Fruit fly (Drosophila melanogaster) whole organism, embryonic: ENCODE results near the gene Zip89B.
A peak's percentile ranks its signal among the peaks of the same experiment; 100 is the strongest.

ENCODE experiments used
- ATbp ChIP-seq: fragments of 200-800 bp; sonication (Bioruptor generic); optimal IDR thresholded peaks from 2 replicates; lab custom pipeline; 2017; ENCODE audit warnings: missing biosample characterization, mild to moderate bottlenecking, missing genetic modification characterization, missing genetic modification reagents
- Atf3 ChIP-seq: fragments of 200-800 bp; sonication (Bioruptor generic); optimal IDR thresholded peaks from 3 replicates; lab custom pipeline; 2016; ENCODE audit warnings: missing biosample characterization, missing genetic modification characterization
- B-H1 ChIP-seq: fragments of 200-800 bp; sonication (Bioruptor generic); IDR thresholded peaks from 3 replicates; pipeline ENCODE4 v1.3.6; 2022; ENCODE audit warnings: missing biosample characterization, missing genetic modification characterization
- Bteb2 ChIP-seq: fragments of 200-800 bp; sonication (Bioruptor generic); optimal IDR thresholded peaks from 2 replicates; lab custom pipeline; 2016; ENCODE audit warnings: missing biosample characterization, missing genetic modification characterization
- CG10321 ChIP-seq: fragments of 200-800 bp; sonication (Bioruptor generic); IDR thresholded peaks from 2 replicates; pipeline ENCODE4 v1.3.6; 2022; ENCODE audit warnings: missing biosample characterization, missing genetic modification characterization
- CG12391 ChIP-seq: fragments of 200-800 bp; sonication (Bioruptor generic); optimal IDR thresholded peaks from 3 replicates; lab custom pipeline; 2018; ENCODE audit warnings: missing biosample characterization, mild to moderate bottlenecking, missing genetic modification characterization, moderate library complexity
- CG15269 ChIP-seq: fragments of 200-800 bp; sonication (Bioruptor generic); optimal IDR thresholded peaks from 2 replicates; lab custom pipeline; 2018; ENCODE audit warnings: missing biosample characterization, mild to moderate bottlenecking, missing genetic modification characterization, moderate library complexity
- CG16863 ChIP-seq: fragments of 200-800 bp; sonication (Bioruptor generic); optimal IDR thresholded peaks from 3 replicates; lab custom pipeline; 2016; ENCODE audit warnings: missing biosample characterization, missing genetic modification characterization
- CG1832 ChIP-seq: fragments of 200-800 bp; sonication (Bioruptor generic); optimal IDR thresholded peaks from 2 replicates; lab custom pipeline; 2017; ENCODE audit warnings: missing biosample characterization, mild to moderate bottlenecking, missing genetic modification characterization, inconsistent platforms
- CG18476 ChIP-seq: fragments of 200-800 bp; sonication (Bioruptor generic); optimal IDR thresholded peaks from 2 replicates; lab custom pipeline; 2016; ENCODE audit warnings: missing biosample characterization, mild to moderate bottlenecking, missing genetic modification characterization
- CG2875 ChIP-seq: fragments of 200-800 bp; sonication (Bioruptor generic); optimal IDR thresholded peaks from 2 replicates; lab custom pipeline; 2017; ENCODE audit warnings: missing biosample characterization, mild to moderate bottlenecking, missing genetic modification characterization, missing genetic modification reagents
- CG30403 ChIP-seq: fragments of 200-800 bp; sonication (Bioruptor generic); optimal IDR thresholded peaks from 3 replicates; lab custom pipeline; 2016; ENCODE audit warnings: missing biosample characterization, missing genetic modification characterization
- CG3065 ChIP-seq: fragments of 200-800 bp; sonication (Bioruptor generic); optimal IDR thresholded peaks from 2 replicates; lab custom pipeline; 2016; ENCODE audit warnings: missing biosample characterization, missing genetic modification characterization
- CG5180 ChIP-seq: fragments of 200-800 bp; sonication (Bioruptor generic); optimal IDR thresholded peaks from 3 replicates; lab custom pipeline; 2017; ENCODE audit warnings: missing biosample characterization, missing genetic modification characterization, mild to moderate bottlenecking, moderate library complexity, missing genetic modification reagents
- CG6683 ChIP-seq: fragments of 200-800 bp; sonication (Bioruptor generic); optimal IDR thresholded peaks from 2 replicates; lab custom pipeline; 2017; ENCODE audit warnings: missing biosample characterization, mild to moderate bottlenecking, missing genetic modification characterization, missing genetic modification reagents
- CG6689 ChIP-seq: fragments of 200-800 bp; sonication (Bioruptor generic); IDR thresholded peaks from 2 replicates; pipeline ENCODE4 v1.3.6; 2022; ENCODE audit warnings: missing biosample characterization, missing genetic modification characterization
- CG6854 ChIP-seq: fragments of 200-800 bp; sonication (Bioruptor generic); optimal IDR thresholded peaks from 3 replicates; lab custom pipeline; 2017; ENCODE audit warnings: missing biosample characterization, mild to moderate bottlenecking, missing genetic modification characterization
- Dip2 ChIP-seq: fragments of 200-800 bp; sonication (Bioruptor generic); IDR thresholded peaks from 2 replicates; pipeline ENCODE4 v1.3.6; 2022; ENCODE audit warnings: missing biosample characterization, missing genetic modification characterization
- Drgx ChIP-seq: fragments of 200-800 bp; sonication (Bioruptor generic); IDR thresholded peaks from 2 replicates; pipeline ENCODE4 v1.3.6; 2022; ENCODE audit warnings: missing biosample characterization, missing genetic modification characterization
- HLH54F ChIP-seq: fragments of 200-800 bp; sonication (Bioruptor generic); optimal IDR thresholded peaks from 3 replicates; lab custom pipeline; 2016; ENCODE audit warnings: missing biosample characterization, missing genetic modification characterization
- Hey ChIP-seq: fragments of 200-800 bp; sonication (Bioruptor generic); optimal IDR thresholded peaks from 3 replicates; lab custom pipeline; 2018; ENCODE audit warnings: missing biosample characterization, mild to moderate bottlenecking, missing genetic modification characterization
- HmgZ ChIP-seq: fragments of 200-800 bp; sonication (Bioruptor generic); optimal IDR thresholded peaks from 2 replicates; lab custom pipeline; 2018; ENCODE audit warnings: missing biosample characterization, mild to moderate bottlenecking, missing genetic modification characterization
- Hr3 ChIP-seq: fragments of 200-800 bp; sonication (Bioruptor generic); optimal IDR thresholded peaks from 3 replicates; lab custom pipeline; 2016; ENCODE audit warnings: missing biosample characterization, missing genetic modification characterization
- MTF-1 ChIP-seq: fragments of 200-800 bp; sonication (Bioruptor generic); optimal IDR thresholded peaks from 2 replicates; lab custom pipeline; 2018; ENCODE audit warnings: missing biosample characterization, mild to moderate bottlenecking, missing genetic modification characterization, borderline replicate concordance
- Med ChIP-seq: fragments of 200-800 bp; sonication (Bioruptor generic); peaks from one replicate; lab custom pipeline; 2016; ENCODE audit warnings: missing biosample characterization, missing genetic modification characterization, mild to moderate bottlenecking, inconsistent platforms, moderate library complexity
- Neu2 ChIP-seq: fragments of 200-800 bp; sonication (Bioruptor generic); optimal IDR thresholded peaks from 3 replicates; lab custom pipeline; 2016; ENCODE audit warnings: missing biosample characterization, missing genetic modification characterization, borderline replicate concordance
- NfI ChIP-seq: fragments of 200-800 bp; sonication (Bioruptor generic); optimal IDR thresholded peaks from 3 replicates; lab custom pipeline; 2018; ENCODE audit warnings: missing biosample characterization, mild to moderate bottlenecking, missing genetic modification characterization, moderate library complexity
- Scr ChIP-seq: fragments of 200-800 bp; sonication (Bioruptor generic); IDR thresholded peaks from 2 replicates; pipeline ENCODE4 v1.3.6; 2022; ENCODE audit warnings: missing biosample characterization, missing genetic modification characterization; ENCODE audit not compliant: partially characterized antibody
- Spps ChIP-seq: fragments of 200-800 bp; sonication (Bioruptor generic); optimal IDR thresholded peaks from 2 replicates; lab custom pipeline; 2018; ENCODE audit warnings: missing biosample characterization, mild to moderate bottlenecking, missing genetic modification characterization
- ase ChIP-seq: fragments of 200-800 bp; sonication (Bioruptor generic); IDR thresholded peaks from 3 replicates; pipeline ENCODE4 v1.3.6; 2022; ENCODE audit warnings: missing biosample characterization, missing genetic modification characterization
- bbx ChIP-seq: fragments of 200-800 bp; sonication (Bioruptor generic); IDR thresholded peaks from 2 replicates; pipeline ENCODE4 v1.3.6; 2022; ENCODE audit warnings: missing biosample characterization, missing genetic modification characterization; ENCODE audit not compliant: partially characterized antibody
- bsh ChIP-seq, 2 experiments: fragments of 200-800 bp; sonication (Bioruptor generic); optimal IDR thresholded peaks; 2 replicates each; lab custom pipeline; 2017 to 2018; ENCODE audit warnings: mild to moderate bottlenecking in 2 of 2, missing biosample characterization in 2 of 2, missing genetic modification characterization in 2 of 2, moderate library complexity in 1 of 2
- cad ChIP-seq: fragments of >200 bp; optimal IDR thresholded peaks from 2 replicates; lab custom pipeline; 2017; ENCODE audit warnings: missing biosample characterization, missing genetic modification characterization
- cato ChIP-seq: fragments of 200-800 bp; sonication (Bioruptor generic); optimal IDR thresholded peaks from 2 replicates; lab custom pipeline; 2016; ENCODE audit warnings: missing biosample characterization, missing genetic modification characterization, borderline replicate concordance
- chm ChIP-seq: fragments of 200-800 bp; sonication (Bioruptor generic); IDR thresholded peaks from 2 replicates; pipeline ENCODE4 v1.3.6; 2022; ENCODE audit warnings: missing biosample characterization, missing genetic modification characterization
- croc ChIP-seq: fragments of 200-800 bp; sonication (Bioruptor generic); conservative IDR thresholded peaks from 3 replicates; pipeline ENCODE4 v1.3.6; 2022; ENCODE audit warnings: missing biosample characterization, missing genetic modification characterization
- ems ChIP-seq: fragments of 200-800 bp; sonication (Bioruptor generic); optimal IDR thresholded peaks from 3 replicates; lab custom pipeline; 2016; ENCODE audit warnings: missing biosample characterization, missing genetic modification characterization
- exex ChIP-seq: fragments of 200-800 bp; sonication (Bioruptor generic); optimal IDR thresholded peaks from 4 replicates; lab custom pipeline; 2018; ENCODE audit warnings: missing biosample characterization, mild to moderate bottlenecking, missing genetic modification characterization, moderate library complexity
- hth ChIP-seq: fragments of >200 bp; optimal IDR thresholded peaks from 2 replicates; lab custom pipeline; 2017; ENCODE audit warnings: inconsistent platforms
- jumu ChIP-seq: fragments of 200-800 bp; sonication (Bioruptor generic); optimal IDR thresholded peaks from 3 replicates; lab custom pipeline; 2016; ENCODE audit warnings: missing biosample characterization, missing genetic modification characterization
- lola ChIP-seq, 3 experiments: fragments of >200 bp in 2 of 3; fragments of 200-800 bp in 1 of 3; sonication (Bioruptor generic) in 1 of 3; optimal IDR thresholded peaks; 2 replicates each; lab custom pipeline; 2017 to 2019; ENCODE audit warnings: missing biosample characterization in 3 of 3, missing genetic modification characterization in 3 of 3, mild to moderate bottlenecking in 1 of 3, moderate library complexity in 1 of 3
- nau ChIP-seq: fragments of 200-800 bp; sonication (Bioruptor generic); optimal IDR thresholded peaks from 3 replicates; lab custom pipeline; 2017; ENCODE audit warnings: missing biosample characterization, mild to moderate bottlenecking, missing genetic modification characterization, missing genetic modification reagents
- oc ChIP-seq: fragments of 200-800 bp; sonication (Bioruptor generic); optimal IDR thresholded peaks from 2 replicates; lab custom pipeline; 2018; ENCODE audit warnings: missing biosample characterization, mild to moderate bottlenecking, missing genetic modification characterization, moderate library complexity
- odd ChIP-seq: fragments of 200-800 bp; sonication (Bioruptor generic); optimal IDR thresholded peaks from 2 replicates; lab custom pipeline; 2017; ENCODE audit warnings: missing biosample characterization, mild to moderate bottlenecking, missing genetic modification characterization
- stwl ChIP-seq: fragments of 200-800 bp; sonication (Bioruptor generic); optimal IDR thresholded peaks from 3 replicates; lab custom pipeline; 2018; ENCODE audit warnings: missing biosample characterization, mild to moderate bottlenecking, missing genetic modification characterization, moderate library complexity
- sug ChIP-seq: fragments of 200-800 bp; optimal IDR thresholded peaks from 2 replicates; lab custom pipeline; 2019; ENCODE audit warnings: missing biosample characterization, mild to moderate bottlenecking, missing genetic modification characterization, moderate library complexity
- ttk ChIP-seq: fragments of 200-800 bp; sonication (Bioruptor generic); IDR thresholded peaks from 2 replicates; pipeline ENCODE4 v2.1.2; 2022; ENCODE audit warnings: missing biosample characterization, missing genetic modification characterization
- tup ChIP-seq: fragments of 200-800 bp; sonication (Bioruptor generic); optimal IDR thresholded peaks from 2 replicates; lab custom pipeline; 2016; ENCODE audit warnings: missing biosample characterization, mild to moderate bottlenecking, missing genetic modification characterization, moderate library complexity
- zfh2 ChIP-seq: fragments of 200-800 bp; sonication (Bioruptor generic); optimal IDR thresholded peaks from 2 replicates; lab custom pipeline; 2016; ENCODE audit warnings: missing biosample characterization, missing genetic modification characterization

The Zip89B gene

DNA sequence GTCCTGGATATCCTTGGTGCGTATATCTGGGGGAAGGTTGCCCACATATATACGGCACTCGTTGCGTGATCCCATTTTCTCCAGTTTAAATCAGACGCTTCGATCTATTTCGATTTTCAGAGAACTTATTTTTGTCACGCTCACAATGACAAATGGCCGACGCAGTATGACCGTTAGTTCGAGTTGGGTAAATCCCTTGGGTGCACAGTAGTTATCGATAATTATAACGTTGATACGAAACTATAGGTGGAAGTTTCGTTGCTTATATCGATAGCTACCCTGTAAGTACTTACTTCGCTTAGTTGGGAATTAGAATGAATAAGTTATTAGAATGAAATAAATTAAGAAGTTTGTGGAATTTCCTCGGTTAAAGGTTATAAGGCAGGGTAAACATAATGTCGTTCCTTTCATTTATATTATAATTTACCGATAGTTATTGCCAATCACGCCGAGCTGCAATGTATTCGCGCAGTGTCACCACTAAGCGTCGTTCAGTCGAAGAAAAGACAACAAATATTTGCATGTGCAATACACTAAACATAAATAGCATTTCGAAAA, 36.3 kb downstream of the Zip89B start, which contains the start of the genes SF2 and pad (continued):
- TF ChIP-seq CG6854 (no peak), CG15269 (peak; percentile 78), MTF-1 (GFP tag; lab: Kevin White, UChicago) (no peak), NfI (GFP tag; lab: Kevin White, UChicago) (peak; percentile 76), Hey (tag; lab: Kevin White, UChicago) (no peak), jumu (GFP tag; lab: Kevin White, UChicago) (peak; percentile 73), Med (GFP tag; lab: Kevin White, UChicago) (peak; percentile 95), odd (GFP tag; lab: Kevin White, UChicago) (peak; percentile 30), ase (peak; percentile 59; the same call in 1 of the 3 replicates), CG1832 (GFP tag; lab: Kevin White, UChicago) (no peak), Spps (no peak), oc (tag; lab: Kevin White, UChicago) (peak; percentile 17), CG10321 (GFP tag; lab: Robert Waterston, UW) (no peak), ATbp (peak; percentile 36), bbx (GFP tag; lab: Robert Waterston, UW) (peak; percentile 79), bsh (GFP tag; optimal IDR thresholded peaks at IDR 0.05; lab: Kevin White, UChicago) (peak in 1 of 2 experiments; percentile 64), zfh2 (GFP tag; lab: Kevin White, UChicago) (peak; percentile 86), Bteb2 (GFP tag; lab: Kevin White, UChicago) (peak; percentile 83), Drgx (GFP tag; lab: Robert Waterston, UW) (no peak), Scr (GFP tag; lab: Robert Waterston, UW) (peak; percentile 98), CG6689 (GFP tag; lab: Robert Waterston, UW) (peak; percentile 80), ttk (GFP tag; lab: Robert Waterston, UW) (no peak; the same call in 1 of the 2 replicates), stwl (peak; percentile 62), chm (GFP tag; lab: Robert Waterston, UW) (no peak), cad (no peak), cato (GFP tag; lab: Kevin White, UChicago) (peak; percentile 46), CG12391 (peak; percentile 89), CG2875 (peak; percentile 42), Dip2 (GFP tag; lab: Robert Waterston, UW) (no peak), Hr3 (GFP tag; lab: Kevin White, UChicago) (peak; percentile 74), lola (GFP tag; optimal IDR thresholded peaks at IDR 0.05; lab: Kevin White, UChicago) (peak in 1 of 3 experiments; percentile 80), CG3065 (GFP tag; lab: Kevin White, UChicago) (peak; percentile 47), HLH54F (GFP tag; lab: Kevin White, UChicago) (peak; percentile 87), CG6683 (GFP tag; lab: Kevin White, UChicago) (peak; percentile 14), Neu2 (GFP tag; lab: Kevin White, UChicago) (no peak), CG18476 (peak; percentile 64), HmgZ (tag; lab: Kevin White, UChicago) (peak; percentile 82), CG30403 (GFP tag; lab: Kevin White, UChicago) (peak; percentile 88), CG5180 (GFP tag; lab: Kevin White, UChicago) (peak; percentile 31), Atf3 (peak; percentile 79), CG16863 (peak; percentile 75), hth (no peak), exex (peak; percentile 52), ems (GFP tag; lab: Kevin White, UChicago) (peak; percentile 82), croc (peak; percentile 63), nau (GFP tag; lab: Kevin White, UChicago) (peak; percentile 65), tup (GFP tag; lab: Kevin White, UChicago) (peak; percentile 12), sug (tag; lab: Kevin White, UChicago) (peak; percentile 88), B-H1 (GFP tag; lab: Robert Waterston, UW) (peak; percentile 20; the same call in 1 of the 3 replicates)
